Worm (Caenorhabditis elegans) whole organism, young adult: ENCODE data around the gene H42K12.3.

ENCODE experiments used
- C17E4.6 ChIP-seq: fragments of 200-800 bp; sonication (Bioruptor generic); IDR thresholded peaks from 2 replicates; pipeline ENCODE4 v1.3.6; 2022; ENCODE audit warnings: missing genetic modification reagents, missing genetic modification characterization, missing compliant biosample characterization
- F39B2.1 ChIP-seq: fragments of 200-800 bp; sonication (Bioruptor generic); IDR thresholded peaks from 2 replicates; pipeline ENCODE4 v1.3.6; 2022; ENCODE audit warnings: missing genetic modification reagents, missing genetic modification characterization, missing compliant biosample characterization
- F49E8.2 ChIP-seq: sonication (generic microtip); optimal IDR thresholded peaks from 3 replicates; lab custom pipeline; 2017; ENCODE audit warnings: missing genetic modification characterization, mild to moderate bottlenecking, missing compliant biosample characterization, antibody characterized with exemption, moderate library complexity; ENCODE audit not compliant: insufficient read depth
- F57C9.4 ChIP-seq: sonication (generic microtip); optimal IDR thresholded peaks from 2 replicates; lab custom pipeline; 2017; ENCODE audit warnings: mild to moderate bottlenecking, missing genetic modification characterization, missing compliant biosample characterization
- K11D2.4 ChIP-seq: fragments of 200-800 bp; sonication (Bioruptor generic); IDR thresholded peaks from 2 replicates; pipeline ENCODE4 v1.3.6; 2022; ENCODE audit warnings: missing genetic modification reagents, missing genetic modification characterization, missing compliant biosample characterization
- T26A5.8 ChIP-seq: sonication (generic microtip); optimal IDR thresholded peaks from 2 replicates; lab custom pipeline; 2016; ENCODE audit warnings: missing genetic modification characterization, missing compliant biosample characterization
- Y95B8A.8 ChIP-seq: fragments of 200-800 bp; sonication (Bioruptor generic); IDR thresholded peaks from 2 replicates; pipeline ENCODE4 v1.3.6; 2022; ENCODE audit warnings: missing genetic modification reagents, missing genetic modification characterization, missing compliant biosample characterization
- aptf-3 ChIP-seq: fragments of 200-800 bp; sonication (Bioruptor generic); IDR thresholded peaks from 2 replicates; pipeline ENCODE4 v1.3.6; 2022; ENCODE audit warnings: missing genetic modification characterization, missing compliant biosample characterization
- athp-1 ChIP-seq: sonication (generic microtip); optimal IDR thresholded peaks from 2 replicates; lab custom pipeline; 2017; ENCODE audit warnings: mild to moderate bottlenecking, missing genetic modification characterization, missing compliant biosample characterization
- bed-1 ChIP-seq: fragments of 200-800 bp; sonication (Bioruptor generic); IDR thresholded peaks from 2 replicates; pipeline ENCODE4 v1.3.6; 2022; ENCODE audit warnings: missing genetic modification reagents, missing genetic modification characterization, missing compliant biosample characterization
- chd-7 ChIP-seq: sonication (generic microtip); optimal IDR thresholded peaks from 2 replicates; lab custom pipeline; 2016; ENCODE audit warnings: mild to moderate bottlenecking, missing genetic modification characterization, moderate library complexity, missing compliant biosample characterization
- ekl-4 ChIP-seq: fragments of 200-800 bp; sonication (Bioruptor generic); IDR thresholded peaks from 2 replicates; pipeline ENCODE4 v1.3.6; 2022; ENCODE audit warnings: missing genetic modification reagents, missing genetic modification characterization, missing compliant biosample characterization
- ets-4 ChIP-seq: fragments of 200-800 bp; sonication (Bioruptor generic); optimal IDR thresholded peaks from 2 replicates; lab custom pipeline; 2018; ENCODE audit warnings: mild to moderate bottlenecking, missing genetic modification characterization, missing compliant biosample characterization
- hmg-1.2 ChIP-seq: fragments of 200-800 bp; sonication (Bioruptor generic); IDR thresholded peaks from 2 replicates; pipeline ENCODE4 v1.3.6; 2022; ENCODE audit warnings: missing genetic modification reagents, missing genetic modification characterization, missing compliant biosample characterization
- hrde-1 ChIP-seq: sonication (generic microtip); optimal IDR thresholded peaks from 2 replicates; lab custom pipeline; 2016; ENCODE audit warnings: missing genetic modification characterization, mild to moderate bottlenecking, missing compliant biosample characterization, moderate library complexity, missing genotype, missing genetic modification reagents, borderline replicate concordance
- let-526 ChIP-seq: fragments of 200-800 bp; sonication (Bioruptor generic); IDR thresholded peaks from 2 replicates; pipeline ENCODE4 v1.3.6; 2022; ENCODE audit warnings: missing genetic modification reagents, missing genetic modification characterization, missing compliant biosample characterization
- lin-26 ChIP-seq: fragments of 200-800 bp; sonication (Bioruptor generic); IDR thresholded peaks from 2 replicates; pipeline ENCODE4 v1.3.6; 2022; ENCODE audit warnings: missing genetic modification reagents, missing genetic modification characterization, missing compliant biosample characterization
- lsl-1 ChIP-seq: fragments of 200-800 bp; sonication (Bioruptor generic); optimal IDR thresholded peaks from 2 replicates; lab custom pipeline; 2018; ENCODE audit warnings: mild to moderate bottlenecking, missing genetic modification characterization, moderate library complexity, missing compliant biosample characterization
- madf-8 ChIP-seq: fragments of 200-800 bp; sonication (Bioruptor generic); conservative IDR thresholded peaks from 2 replicates; pipeline ENCODE4 v1.3.6; 2022; ENCODE audit warnings: missing genetic modification reagents, missing genetic modification characterization, missing compliant biosample characterization
- mcd-1 ChIP-seq: fragments of 200-800 bp; sonication (Bioruptor generic); IDR thresholded peaks from 2 replicates; pipeline ENCODE4 v1.3.6; 2022; ENCODE audit warnings: missing genetic modification reagents, missing genetic modification characterization, missing compliant biosample characterization
- nfya-2 ChIP-seq: fragments of 200-800 bp; sonication (Bioruptor generic); IDR thresholded peaks from 2 replicates; pipeline ENCODE4 v1.3.6; 2022; ENCODE audit warnings: missing genetic modification reagents, missing genetic modification characterization, missing compliant biosample characterization
- nhr-179 ChIP-seq: sonication (generic microtip); optimal IDR thresholded peaks from 2 replicates; lab custom pipeline; 2016; ENCODE audit warnings: mild to moderate bottlenecking, missing genetic modification characterization, missing compliant biosample characterization
- nhr-90 ChIP-seq: sonication (generic microtip); optimal IDR thresholded peaks from 2 replicates; lab custom pipeline; 2016; ENCODE audit warnings: missing genotype, mild to moderate bottlenecking, missing genetic modification characterization, missing compliant biosample characterization
- pha-4 ChIP-seq: fragments of 150-350 bp; sonication (generic microtip); optimal IDR thresholded peaks from 2 replicates; lab custom pipeline; 2014; ENCODE audit warnings: missing biosample characterization, missing genetic modification reagents, missing genetic modification characterization
- repo-1 ChIP-seq: sonication (generic microtip); optimal IDR thresholded peaks from 2 replicates; lab custom pipeline; 2017; ENCODE audit warnings: mild to moderate bottlenecking, missing genetic modification characterization, missing compliant biosample characterization
- ztf-26 ChIP-seq: sonication (generic microtip); optimal IDR thresholded peaks from 2 replicates; lab custom pipeline; 2017; ENCODE audit warnings: missing genetic modification characterization, missing compliant biosample characterization
- ztf-3 ChIP-seq: fragments of 200-800 bp; sonication (Bioruptor generic); optimal IDR thresholded peaks from 2 replicates; lab custom pipeline; 2018; ENCODE audit warnings: mild to moderate bottlenecking, missing genetic modification characterization, missing compliant biosample characterization
- ztf-6 ChIP-seq: fragments of 200-800 bp; sonication (Bioruptor generic); IDR thresholded peaks from 2 replicates; pipeline ENCODE4 v1.3.6; 2022; ENCODE audit warnings: missing genetic modification reagents, missing genetic modification characterization, missing compliant biosample characterization

The H42K12.3 gene

DNA sequence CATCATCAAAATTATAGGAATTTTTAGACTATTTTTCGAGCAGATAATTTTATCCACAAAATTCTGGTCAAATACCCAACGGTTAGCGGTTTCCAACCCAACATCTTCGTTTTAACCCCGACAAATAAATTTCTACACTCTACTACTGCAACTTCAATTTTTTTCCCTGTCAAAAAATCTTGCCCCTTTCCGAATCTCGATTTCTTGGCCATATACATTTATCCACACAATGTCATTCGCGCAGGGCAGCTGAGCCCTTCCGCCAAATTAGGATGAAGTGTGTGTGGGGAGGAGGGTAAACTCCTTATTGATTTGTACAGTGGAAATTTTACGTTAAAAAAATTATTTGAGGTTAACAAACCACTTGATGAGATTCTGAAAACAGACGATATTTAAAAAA, 33.6 kb downstream of the H42K12.3 start (continued):
- no peak for TF ChIP-seq lsl-1 (GFP tag; lab: Kevin White, UChicago)
- TF ChIP-seq mcd-1 (GFP tag; lab: Robert Waterston, UW) = peak; percentile 83
- no peak for TF ChIP-seq nfya-2
- no peak for TF ChIP-seq let-526

DNA sequence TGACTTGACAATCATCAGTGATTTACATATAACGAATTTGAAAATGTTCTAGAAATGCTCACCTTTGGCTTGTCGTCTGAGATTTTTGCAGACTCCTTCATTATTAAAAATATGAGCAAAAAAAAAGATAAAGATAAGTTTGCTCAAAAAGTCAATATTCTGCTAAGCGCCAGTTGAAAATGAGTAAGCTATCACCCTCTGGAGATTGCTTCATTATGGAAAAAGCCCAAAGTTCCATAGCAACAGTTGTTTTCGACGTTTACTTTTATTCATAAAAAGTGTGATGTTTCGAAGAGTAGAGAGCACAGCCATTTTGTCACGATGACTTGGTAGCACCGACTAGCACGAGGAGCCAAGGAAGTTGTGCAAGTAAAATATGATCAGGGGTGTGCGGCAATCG, 47.1 kb downstream of the H42K12.3 start, which contains the start of gene F56C3.3:
Gene F56C3.3, minus strand, starts transcription at position 101 of the 400 bp plus-strand sequence.
- TF ChIP-seq repo-1 (no peak), ekl-4 (no peak), ets-4 (no peak), madf-8 (GFP tag; lab: Robert Waterston, UW) (no peak), nhr-90 (no peak), T26A5.8 (tag; lab: Kevin White, UChicago) (no peak), lin-26 (no peak), ztf-26 (tag; lab: Kevin White, UChicago) (no peak), bed-1 (GFP tag; lab: Robert Waterston, UW) (no peak), F49E8.2 (tag; lab: Kevin White, UChicago) (no peak), athp-1 (no peak), aptf-3 (GFP tag; lab: Robert Waterston, UW) (no peak), F39B2.1 (GFP tag; lab: Robert Waterston, UW) (no peak), pha-4 (no peak)

DNA sequence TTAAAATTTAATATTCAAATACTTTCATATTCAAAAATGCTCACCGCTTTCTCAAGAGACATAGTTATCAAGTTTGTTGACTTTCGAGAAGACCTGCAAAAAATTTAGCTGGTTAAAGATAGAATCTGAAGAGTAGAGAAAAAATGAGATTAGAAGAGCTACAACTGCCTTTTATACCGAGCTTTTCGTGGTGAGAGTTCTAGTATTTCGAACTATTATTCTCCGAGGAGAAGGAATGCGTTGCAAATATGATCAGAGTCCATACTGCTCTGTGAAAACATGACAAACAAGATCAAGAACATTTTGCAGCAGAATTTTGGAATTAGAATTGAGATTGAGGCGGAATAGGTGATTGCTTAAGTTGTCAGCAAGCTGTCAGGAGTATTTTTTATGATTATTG, 49.4 kb downstream of the H42K12.3 start, which contains the start of gene F56C3.4:
Gene F56C3.4, minus strand, starts transcription at position 101 of the 400 bp plus-strand sequence.
- no peak for TF ChIP-seq C17E4.6
- no peak for TF ChIP-seq ztf-3 (GFP tag; lab: Kevin White, UChicago)
- no peak for TF ChIP-seq hrde-1 (tag; lab: Kevin White, UChicago)
- no peak for TF ChIP-seq nhr-179
- no peak for TF ChIP-seq hmg-1.2 (GFP tag; lab: Robert Waterston, UW)
- no peak for TF ChIP-seq chd-7 (tag; lab: Kevin White, UChicago)
- TF ChIP-seq F57C9.4 = no peak
- TF ChIP-seq ztf-6 = no peak
- TF ChIP-seq K11D2.4 = no peak
- no peak for TF ChIP-seq Y95B8A.8 (GFP tag; lab: Robert Waterston, UW)
